Fruit fly (Drosophila melanogaster): ENCODE results near the gene Hsp26.
A peak's percentile ranks its signal among the peaks of the same experiment; 100 is the strongest.

dm6 chr3L:9383345-9384075 is 6.3 kb upstream of the Hsp26 start, which contains the start of gene Hsp27:
- TF ChIP-seq tai (GFP tag; optimal IDR thresholded peaks at IDR 0.05) (peak; percentile 96), lola (GFP tag; optimal IDR thresholded peaks at IDR 0.05) (no peak), Jra (GFP tag; optimal IDR thresholded peaks at IDR 0.05) (peak; percentile 98), br (GFP tag; optimal IDR thresholded peaks at IDR 0.05) (peak; percentile 100), usp (GFP tag; optimal IDR thresholded peaks at IDR 0.05) (no peak), Hnf4 (GFP tag; optimal IDR thresholded peaks at IDR 0.05) (peak; percentile 99), Dfd (GFP tag; optimal IDR thresholded peaks at IDR 0.05) (no peak), woc (GFP tag; optimal IDR thresholded peaks at IDR 0.05) (peak; percentile 100), Dif (GFP tag; optimal IDR thresholded peaks at IDR 0.05; ENCODE audit: partially characterized antibody) (no peak), dsf (GFP tag; optimal IDR thresholded peaks at IDR 0.05; ENCODE audit: borderline replicate concordance) (peak; percentile 96), dmrt93B (GFP tag; optimal IDR thresholded peaks at IDR 0.05) (peak; percentile 100), h (GFP tag; optimal IDR thresholded peaks at IDR 0.05) (peak; percentile 100), Hr78 (GFP tag; optimal IDR thresholded peaks at IDR 0.05) (no peak), Rel (GFP tag; optimal IDR thresholded peaks at IDR 0.05) (peak; percentile 99), Rel (tag; optimal IDR thresholded peaks at IDR 0.05) (peak; percentile 94)
